Worm (Caenorhabditis elegans) whole organism, mixed stage, embryonic: ENCODE results near the gene T26H8.4.
"Not testable (repeated sequence)": the region's sequence is repeated elsewhere in the genome, so short reads cannot be mapped to it uniquely, and the experiment has no call there.

Experiments used
- M03D4.4 ChIP-seq: sonication (generic microtip); optimal IDR thresholded peaks from 2 replicates; lab custom pipeline; 2017; ENCODE audit warnings: mild to moderate bottlenecking, missing genetic modification characterization, missing compliant biosample characterization
- ceh-43 ChIP-seq: fragments of 200-800 bp; sonication (Bioruptor generic); optimal IDR thresholded peaks from 2 replicates; lab custom pipeline; 2018; ENCODE audit warnings: mild to moderate bottlenecking, missing genetic modification characterization, moderate library complexity, missing compliant biosample characterization
- ceh-83 ChIP-seq: fragments of 200-800 bp; sonication (Bioruptor generic); optimal IDR thresholded peaks from 2 replicates; lab custom pipeline; 2018; ENCODE audit warnings: mild to moderate bottlenecking, missing genetic modification characterization, missing compliant biosample characterization
- ces-1 ChIP-seq: fragments of 150-350 bp; optimal IDR thresholded peaks from 2 replicates; lab custom pipeline; 2014; ENCODE audit warnings: missing biosample characterization, missing genetic modification reagents, missing genetic modification characterization
- cnd-1 ChIP-seq: fragments of 200-800 bp; sonication (Bioruptor generic); optimal IDR thresholded peaks from 2 replicates; lab custom pipeline; 2018; ENCODE audit warnings: mild to moderate bottlenecking, missing genetic modification characterization, missing compliant biosample characterization
- drap-1 ChIP-seq: fragments of 200-800 bp; sonication (Bioruptor generic); optimal IDR thresholded peaks from 3 replicates; lab custom pipeline; 2018; ENCODE audit warnings: mild to moderate bottlenecking, missing genetic modification characterization, missing compliant biosample characterization
- elt-1 ChIP-seq: sonication (generic microtip); optimal IDR thresholded peaks from 2 replicates; lab custom pipeline; 2017; ENCODE audit warnings: missing genetic modification characterization, mild to moderate bottlenecking, missing compliant biosample characterization, antibody characterized with exemption, moderate library complexity, borderline replicate concordance; ENCODE audit not compliant: insufficient read depth
- elt-3 ChIP-seq: fragments of 150-350 bp; optimal IDR thresholded peaks from 2 replicates; lab custom pipeline; 2014; ENCODE audit warnings: missing biosample characterization, missing genetic modification characterization
- flh-1 ChIP-seq: fragments of 200-800 bp; sonication (Bioruptor generic); optimal IDR thresholded peaks from 2 replicates; lab custom pipeline; 2018; ENCODE audit warnings: mild to moderate bottlenecking, missing genetic modification characterization, moderate library complexity, missing compliant biosample characterization
- ham-2 ChIP-seq: fragments of 200-800 bp; sonication (Bioruptor generic); optimal IDR thresholded peaks from 2 replicates; lab custom pipeline; 2018; ENCODE audit warnings: mild to moderate bottlenecking, missing genetic modification characterization, missing compliant biosample characterization
- hlh-1 ChIP-seq: fragments of 150-350 bp; optimal IDR thresholded peaks from 2 replicates; lab custom pipeline; 2014; ENCODE audit warnings: missing biosample characterization, missing genetic modification reagents, missing genetic modification characterization
- lin-13 ChIP-seq: fragments of 150-350 bp; optimal IDR thresholded peaks from 2 replicates; lab custom pipeline; 2014; ENCODE audit warnings: missing biosample characterization, missing genetic modification characterization
- lin-32 ChIP-seq: fragments of 200-800 bp; sonication (Bioruptor generic); optimal IDR thresholded peaks from 2 replicates; lab custom pipeline; 2018; ENCODE audit warnings: mild to moderate bottlenecking, missing genetic modification characterization, missing compliant biosample characterization
- lsy-2 ChIP-seq: fragments of 150-350 bp; optimal IDR thresholded peaks from 2 replicates; lab custom pipeline; 2014; ENCODE audit warnings: missing biosample characterization, missing genetic modification characterization
- mab-5 ChIP-seq: fragments of 150-350 bp; optimal IDR thresholded peaks from 2 replicates; lab custom pipeline; 2014; ENCODE audit warnings: missing biosample characterization, missing genetic modification characterization
- mls-2 ChIP-seq: sonication (generic microtip); optimal IDR thresholded peaks from 2 replicates; lab custom pipeline; 2016; ENCODE audit warnings: mild to moderate bottlenecking, missing genetic modification characterization, moderate library complexity, missing compliant biosample characterization
- nhr-2 ChIP-seq: fragments of 150-350 bp; optimal IDR thresholded peaks from 2 replicates; lab custom pipeline; 2014; ENCODE audit warnings: missing biosample characterization, missing genetic modification characterization
- nhr-237 ChIP-seq: fragments of 150-350 bp; optimal IDR thresholded peaks from 2 replicates; lab custom pipeline; 2014; ENCODE audit warnings: missing biosample characterization, missing genetic modification characterization
- nhr-28 ChIP-seq: fragments of 150-350 bp; optimal IDR thresholded peaks from 2 replicates; lab custom pipeline; 2014; ENCODE audit warnings: missing biosample characterization, missing genetic modification characterization
- nhr-76 ChIP-seq: sonication (generic microtip); optimal IDR thresholded peaks from 2 replicates; lab custom pipeline; 2017; ENCODE audit warnings: missing biosample characterization, missing genetic modification characterization
- pha-4 ChIP-seq: fragments of 150-350 bp; optimal IDR thresholded peaks from 2 replicates; lab custom pipeline; 2018; ENCODE audit warnings: missing biosample characterization, missing genetic modification reagents, missing genetic modification characterization
- sptf-1 ChIP-seq: sonication (generic microtip); optimal IDR thresholded peaks from 2 replicates; lab custom pipeline; 2017; ENCODE audit warnings: mild to moderate bottlenecking, missing genetic modification characterization, moderate library complexity, missing compliant biosample characterization
- tbx-8 ChIP-seq: fragments of 200-800 bp; sonication (Bioruptor generic); optimal IDR thresholded peaks from 2 replicates; lab custom pipeline; 2018; ENCODE audit warnings: mild to moderate bottlenecking, missing genetic modification characterization, moderate library complexity, missing compliant biosample characterization
- unc-120 ChIP-seq: sonication (generic microtip); optimal IDR thresholded peaks from 2 replicates; lab custom pipeline; 2017; ENCODE audit warnings: missing genetic modification characterization, missing compliant biosample characterization; ENCODE audit not compliant: poor library complexity, severe bottlenecking
- unc-62 ChIP-seq: fragments of 150-350 bp; optimal IDR thresholded peaks from 2 replicates; lab custom pipeline; 2014; ENCODE audit warnings: missing biosample characterization, missing genetic modification reagents, missing genetic modification characterization
- zip-8 ChIP-seq: fragments of 150-350 bp; optimal IDR thresholded peaks from 2 replicates; lab custom pipeline; 2014; ENCODE audit warnings: missing biosample characterization, missing genetic modification characterization

The T26H8.4 gene

DNA sequence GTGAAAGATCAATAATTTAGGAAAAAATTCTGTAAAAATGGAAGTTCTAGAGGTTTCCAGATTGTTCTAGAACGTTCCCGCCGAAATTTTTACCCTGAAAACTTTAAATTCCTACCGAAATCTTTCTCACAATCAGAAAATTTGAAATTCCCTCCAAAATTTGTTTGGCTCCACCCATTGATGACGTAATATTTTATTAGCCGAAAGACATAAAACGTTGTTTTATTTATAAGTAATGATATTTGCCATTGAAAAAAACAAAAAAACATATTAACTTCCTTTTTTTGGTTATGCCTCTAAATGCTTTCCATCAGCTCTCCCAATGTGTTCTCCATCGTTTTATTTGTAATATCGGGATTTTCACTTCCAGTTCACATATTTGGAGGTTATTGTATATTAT, 23.7 kb upstream of the T26H8.4 start, which contains the start of gene srh-295:
Gene srh-295, plus strand, starts transcription at position 301 of the 400 bp plus-strand sequence.
- TF ChIP-seq ceh-83 (no peak), zip-8 (peak; percentile 70)

ce11 chrV:15327745-15328447, 21.3 kb upstream of the T26H8.4 start, which contains the start of gene ZK1037.6:
ZK1037.6 (minus strand) TSS chrV:15327795.
- TF ChIP-seq pha-4 (tag; lab: Kevin White, UChicago) (no peak), ceh-43 (no peak), ham-2 (GFP tag; lab: Kevin White, UChicago) (no peak), nhr-28 (tag; lab: Kevin White, UChicago) (no peak), zip-8 (no peak), nhr-76 (tag; lab: Kevin White, UChicago) (no peak), lin-13 (tag; lab: Kevin White, UChicago) (no peak), hlh-1 (no peak), ces-1 (GFP tag; lab: Kevin White, UChicago) (no peak), drap-1 (no peak), lsy-2 (tag; lab: Kevin White, UChicago) (no peak), M03D4.4 (no peak)

ce11 chrV:15323417-15323816, 16.8 kb upstream of the T26H8.4 start:
- TF ChIP-seq hlh-1 = no peak
- TF ChIP-seq elt-1 = no peak
- no peak for TF ChIP-seq ces-1 (GFP tag; lab: Kevin White, UChicago)
- TF ChIP-seq nhr-28 (tag; lab: Kevin White, UChicago) = no peak
- TF ChIP-seq unc-62 = no peak
- TF ChIP-seq mab-5 (tag; lab: Kevin White, UChicago) = no peak
- TF ChIP-seq flh-1 (GFP tag; lab: Kevin White, UChicago) = no peak
- TF ChIP-seq cnd-1 (tag; lab: Kevin White, UChicago) = no peak
- TF ChIP-seq nhr-237 = no peak
- TF ChIP-seq, all 35 proteins: peak for 0

DNA sequence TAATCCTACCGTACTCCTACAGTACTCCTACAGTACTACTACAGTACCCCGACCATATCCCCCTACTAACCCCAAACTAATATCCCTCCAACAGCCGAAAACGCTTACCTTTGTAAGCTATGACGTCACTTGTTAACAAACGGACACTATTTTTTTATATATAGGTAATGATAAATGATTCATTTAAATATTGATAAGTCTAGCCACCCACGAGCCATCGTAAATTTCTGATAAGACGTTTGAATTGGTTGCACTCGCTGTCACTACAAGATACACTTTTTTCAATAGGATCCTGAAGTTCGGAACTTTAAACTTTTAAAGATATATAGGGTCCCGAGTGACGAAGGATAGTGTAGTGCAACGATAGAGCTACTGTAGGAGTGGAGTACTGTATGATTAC, 16.0 kb upstream of the T26H8.4 start, which contains the start of gene nhr-247:
Gene nhr-247, plus strand, starts transcription at position 330 of the 400 bp plus-strand sequence.
- not testable (repeated sequence) for TF ChIP-seq tbx-8 (GFP tag; lab: Kevin White, UChicago); zip-8; nhr-2 (tag; lab: Kevin White, UChicago)

DNA sequence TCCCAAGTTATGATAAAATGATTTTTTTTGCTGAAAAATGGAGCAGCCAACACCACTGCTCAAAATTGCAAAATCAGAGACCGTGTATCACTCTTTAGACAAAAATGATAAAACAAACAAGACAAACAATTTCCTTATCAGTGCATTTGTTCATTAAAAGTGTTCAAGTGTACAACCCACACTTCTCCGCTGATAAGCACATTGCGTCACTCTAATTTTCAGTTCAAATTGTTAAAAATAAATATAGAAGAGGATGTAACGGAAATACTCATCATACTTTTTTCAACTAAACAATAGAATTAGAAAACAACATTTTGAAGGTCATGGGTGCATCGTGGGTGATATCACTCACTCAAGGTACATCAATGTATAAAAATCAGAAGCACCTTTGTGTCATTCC, 12.0 kb upstream of the T26H8.4 start, which contains the start of gene nhr-291:
Gene nhr-291, plus strand, starts transcription at position 324 of the 400 bp plus-strand sequence.
- no peak for TF ChIP-seq unc-120
- no peak for TF ChIP-seq mab-5 (tag; lab: Kevin White, UChicago)
- TF ChIP-seq cnd-1 (tag; lab: Kevin White, UChicago) = no peak
- TF ChIP-seq elt-1 = no peak
- TF ChIP-seq mls-2 (tag; lab: Kevin White, UChicago) = no peak
- TF ChIP-seq unc-62 = no peak
- TF ChIP-seq nhr-2 (tag; lab: Kevin White, UChicago) = no peak
- TF ChIP-seq nhr-76 (tag; lab: Kevin White, UChicago) = no peak
- TF ChIP-seq M03D4.4 = no peak

- no peak for TF ChIP-seq ceh-43
- TF ChIP-seq zip-8 = no peak
- no peak for TF ChIP-seq lin-32 (GFP tag; lab: Kevin White, UChicago)
- no peak for TF ChIP-seq flh-1 (GFP tag; lab: Kevin White, UChicago)
- TF ChIP-seq mls-2 (tag; lab: Kevin White, UChicago) = no peak
- no peak for TF ChIP-seq elt-3 (tag; lab: Kevin White, UChicago)
- no peak for TF ChIP-seq lin-13 (tag; lab: Kevin White, UChicago)
- no peak for TF ChIP-seq elt-1
- TF ChIP-seq pha-4 (tag; lab: Kevin White, UChicago) = no peak
- TF ChIP-seq sptf-1 (tag; lab: Kevin White, UChicago) = no peak
- TF ChIP-seq M03D4.4 = no peak
These were observed 9.3 kb upstream of the T26H8.4 start, which contains the start of the genes srt-22 and nhr-246 for ce11 chrV:15315827-15316527. srt-22 (minus strand) TSS chrV:15315927. nhr-246 (plus strand) TSS chrV:15316477.
